Worm (Caenorhabditis elegans) whole organism, midembryonic: Measurements from ENCODE around the gene sdz-1.

ENCODE experiments used
- T22C8.4 ChIP-seq: fragments of 200-800 bp; sonication (Bioruptor generic); IDR thresholded peaks from 2 replicates; pipeline ENCODE4 v1.3.6; 2022; ENCODE audit warnings: missing genetic modification characterization, missing compliant biosample characterization
- cog-1 ChIP-seq: sonication (generic microtip); optimal IDR thresholded peaks from 2 replicates; lab custom pipeline; 2016; ENCODE audit warnings: missing genetic modification characterization, missing compliant biosample characterization
- flt-1 ChIP-seq: fragments of 200-800 bp; sonication (Bioruptor generic); IDR thresholded peaks from 2 replicates; pipeline ENCODE4 v1.3.6; 2022; ENCODE audit warnings: missing genetic modification characterization, missing compliant biosample characterization
- klf-2 ChIP-seq: fragments of 200-800 bp; sonication (Bioruptor generic); conservative IDR thresholded peaks from 2 replicates; pipeline ENCODE4 v1.3.6; 2022; ENCODE audit warnings: missing genetic modification reagents, missing genetic modification characterization, missing compliant biosample characterization
- med-1 ChIP-seq: sonication (generic microtip); optimal IDR thresholded peaks from 2 replicates; lab custom pipeline; 2017; ENCODE audit warnings: missing genetic modification characterization, mild to moderate bottlenecking, missing compliant biosample characterization, antibody characterized with exemption, missing genetic modification reagents; ENCODE audit not compliant: insufficient read depth
- ref-1 ChIP-seq: fragments of 200-800 bp; sonication (Bioruptor generic); conservative IDR thresholded peaks from 2 replicates; pipeline ENCODE4 v1.3.6; 2022; ENCODE audit warnings: missing genetic modification reagents, missing genetic modification characterization, missing compliant biosample characterization
- tab-1 ChIP-seq: fragments of 200-800 bp; sonication (Bioruptor generic); IDR thresholded peaks from 2 replicates; pipeline ENCODE4 v1.3.6; 2022; ENCODE audit warnings: missing genetic modification characterization, missing compliant biosample characterization
- ztf-23 ChIP-seq: fragments of 200-800 bp; sonication (Bioruptor generic); IDR thresholded peaks from 2 replicates; pipeline ENCODE4 v1.3.6; 2022; ENCODE audit warnings: missing genetic modification reagents, missing genetic modification characterization, missing compliant biosample characterization
- ztf-29 ChIP-seq: fragments of 200-800 bp; sonication (Bioruptor generic); IDR thresholded peaks from 2 replicates; pipeline ENCODE4 v1.3.6; 2022; ENCODE audit warnings: missing genetic modification reagents, missing genetic modification characterization, missing compliant biosample characterization

The sdz-1 gene

ce11 chrIII:8657676-8658366, 42.3 kb downstream of the sdz-1 start:
- TF ChIP-seq cog-1, result no peak
- no peak for TF ChIP-seq klf-2 (GFP tag; lab: Robert Waterston, UW)
- TF ChIP-seq med-1 (GFP tag; lab: Kevin White, UChicago), result no peak
- no peak for TF ChIP-seq ztf-29
- no peak for TF ChIP-seq tab-1
- no peak for TF ChIP-seq flt-1 (GFP tag; lab: Robert Waterston, UW)
- TF ChIP-seq T22C8.4, result no peak
- TF ChIP-seq ref-1 (GFP tag; lab: Robert Waterston, UW), result no peak
- TF ChIP-seq ztf-23 (GFP tag; lab: Robert Waterston, UW), result no peak

ce11 chrIII:8656957-8657356, 43.2 kb downstream of the sdz-1 start:
- TF ChIP-seq ztf-23 (GFP tag; lab: Robert Waterston, UW) (no peak), cog-1 (no peak), flt-1 (GFP tag; lab: Robert Waterston, UW) (no peak), med-1 (GFP tag; lab: Kevin White, UChicago) (no peak), tab-1 (no peak), klf-2 (GFP tag; lab: Robert Waterston, UW) (no peak), ztf-29 (no peak), ref-1 (GFP tag; lab: Robert Waterston, UW) (no peak), T22C8.4 (no peak)

DNA sequence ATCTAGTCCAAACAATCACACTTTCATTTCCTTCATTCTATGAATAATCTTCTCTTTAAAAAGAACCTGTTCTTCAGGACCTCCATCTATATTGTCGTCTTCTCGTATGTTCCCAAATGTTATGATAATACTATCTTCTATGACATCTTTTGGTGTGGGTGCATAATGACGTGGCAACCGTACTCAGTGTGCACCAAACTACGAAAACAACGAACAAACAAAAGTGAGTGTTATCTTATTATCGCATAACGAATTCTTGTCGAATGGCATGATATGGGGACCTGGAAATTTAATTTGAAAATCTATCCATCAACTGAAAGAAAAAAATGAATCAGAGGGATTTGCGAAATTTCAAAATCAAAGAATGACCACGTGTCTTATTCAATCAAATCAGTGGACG, 44.1 kb downstream of the sdz-1 start:
- no peak for TF ChIP-seq flt-1 (GFP tag; lab: Robert Waterston, UW)
- TF ChIP-seq ztf-29, result no peak
- TF ChIP-seq tab-1, result no peak
- TF ChIP-seq ztf-23 (GFP tag; lab: Robert Waterston, UW), result no peak
- TF ChIP-seq ref-1 (GFP tag; lab: Robert Waterston, UW), result no peak
- no peak for TF ChIP-seq med-1 (GFP tag; lab: Kevin White, UChicago)
- no peak for TF ChIP-seq T22C8.4
- TF ChIP-seq cog-1, result no peak
- TF ChIP-seq klf-2 (GFP tag; lab: Robert Waterston, UW), result no peak

ce11 chrIII:8655412-8655811, 44.7 kb downstream of the sdz-1 start:
- TF ChIP-seq flt-1 (GFP tag; lab: Robert Waterston, UW) (no peak), tab-1 (no peak), cog-1 (no peak), T22C8.4 (no peak)

DNA sequence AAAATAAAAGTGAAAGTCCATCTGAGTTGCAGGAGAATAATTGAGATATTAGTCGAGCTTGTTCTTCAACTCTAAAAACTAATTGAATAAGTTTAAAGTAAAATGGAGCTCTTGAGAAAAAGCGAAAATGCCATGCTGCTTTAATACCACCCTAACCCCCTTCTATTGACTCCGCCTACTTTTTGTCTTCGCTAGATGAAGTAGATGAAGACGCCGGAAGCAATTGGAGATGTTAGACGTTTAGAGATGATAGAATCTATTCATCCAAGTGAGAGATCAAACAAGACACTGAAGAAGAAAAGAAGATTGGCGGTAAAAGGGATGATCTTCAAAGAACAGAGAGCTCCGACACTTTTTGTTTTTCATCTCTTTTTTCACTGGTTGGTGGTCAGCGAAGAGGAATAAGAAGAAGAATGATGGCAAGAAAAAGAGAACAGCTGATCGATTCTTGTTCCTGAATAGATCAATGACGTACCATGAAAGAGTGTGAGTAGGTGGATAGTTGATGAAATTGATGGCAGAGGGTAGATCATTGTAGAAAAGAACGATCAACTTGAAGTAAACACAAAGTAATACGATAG, 45.6 kb downstream of the sdz-1 start:
- TF ChIP-seq ztf-29 (no peak), med-1 (GFP tag; lab: Kevin White, UChicago) (no peak), flt-1 (GFP tag; lab: Robert Waterston, UW) (no peak), T22C8.4 (no peak), tab-1 (no peak), klf-2 (GFP tag; lab: Robert Waterston, UW) (no peak), cog-1 (no peak), ref-1 (GFP tag; lab: Robert Waterston, UW) (no peak), ztf-23 (GFP tag; lab: Robert Waterston, UW) (no peak)

ce11 chrIII:8653875-8654386, 46.2 kb downstream of the sdz-1 start, which contains the start of gene F22B7.9:
Gene F22B7.9 (minus strand): TSS chrIII:8653925.
- TF ChIP-seq flt-1 (GFP tag; lab: Robert Waterston, UW), result no peak
- no peak for TF ChIP-seq ztf-29
- TF ChIP-seq klf-2 (GFP tag; lab: Robert Waterston, UW), result no peak
- no peak for TF ChIP-seq ref-1 (GFP tag; lab: Robert Waterston, UW)
- TF ChIP-seq med-1 (GFP tag; lab: Kevin White, UChicago), result no peak
- TF ChIP-seq T22C8.4, result no peak
- no peak for TF ChIP-seq cog-1
- no peak for TF ChIP-seq ztf-23 (GFP tag; lab: Robert Waterston, UW)
- no peak for TF ChIP-seq tab-1

DNA sequence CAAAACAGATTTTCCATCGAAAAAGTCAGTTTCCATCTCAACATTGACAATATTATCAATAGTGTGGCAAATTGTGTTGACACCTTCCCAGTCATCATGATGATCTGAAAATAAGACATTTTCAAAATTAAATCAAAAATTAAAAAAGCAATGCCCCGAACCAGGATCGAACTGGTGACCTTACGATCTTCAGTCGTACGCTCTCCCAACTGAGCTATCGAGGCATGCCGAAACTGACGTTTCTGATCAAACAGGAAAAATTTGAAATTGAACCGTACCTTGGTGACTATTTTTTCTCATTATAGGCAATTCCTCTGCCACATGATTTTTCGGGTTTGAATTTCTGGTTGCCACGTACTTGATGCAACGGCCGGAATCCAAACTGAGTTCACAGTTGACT, 46.7 kb downstream of the sdz-1 start:
- no peak for TF ChIP-seq ref-1 (GFP tag; lab: Robert Waterston, UW)
- no peak for TF ChIP-seq ztf-23 (GFP tag; lab: Robert Waterston, UW)
- TF ChIP-seq med-1 (GFP tag; lab: Kevin White, UChicago), result no peak
- no peak for TF ChIP-seq ztf-29
- TF ChIP-seq T22C8.4, result no peak
- no peak for TF ChIP-seq klf-2 (GFP tag; lab: Robert Waterston, UW)
- no peak for TF ChIP-seq flt-1 (GFP tag; lab: Robert Waterston, UW)
- TF ChIP-seq cog-1, result no peak
- no peak for TF ChIP-seq tab-1

ce11 chrIII:8652922-8653321, 47.2 kb downstream of the sdz-1 start:
- peak; percentile 85 for TF ChIP-seq flt-1 (GFP tag; lab: Robert Waterston, UW)
- TF ChIP-seq ztf-29, result peak; percentile 62; the same call in 1 of the 2 replicates
- TF ChIP-seq ztf-23 (GFP tag; lab: Robert Waterston, UW), result peak; percentile 75
- peak; percentile 79; the same call in 1 of the 2 replicates for TF ChIP-seq tab-1
- TF ChIP-seq T22C8.4, result peak; percentile 39; the same call in 1 of the 2 replicates
- TF ChIP-seq ref-1 (GFP tag; lab: Robert Waterston, UW), result peak; percentile 45; the same call in 1 of the 2 replicates
- TF ChIP-seq cog-1, result no peak
- TF ChIP-seq klf-2 (GFP tag; lab: Robert Waterston, UW), result peak; percentile 69; the same call in 1 of the 2 replicates
- TF ChIP-seq med-1 (GFP tag; lab: Kevin White, UChicago), result peak; percentile 24

DNA sequence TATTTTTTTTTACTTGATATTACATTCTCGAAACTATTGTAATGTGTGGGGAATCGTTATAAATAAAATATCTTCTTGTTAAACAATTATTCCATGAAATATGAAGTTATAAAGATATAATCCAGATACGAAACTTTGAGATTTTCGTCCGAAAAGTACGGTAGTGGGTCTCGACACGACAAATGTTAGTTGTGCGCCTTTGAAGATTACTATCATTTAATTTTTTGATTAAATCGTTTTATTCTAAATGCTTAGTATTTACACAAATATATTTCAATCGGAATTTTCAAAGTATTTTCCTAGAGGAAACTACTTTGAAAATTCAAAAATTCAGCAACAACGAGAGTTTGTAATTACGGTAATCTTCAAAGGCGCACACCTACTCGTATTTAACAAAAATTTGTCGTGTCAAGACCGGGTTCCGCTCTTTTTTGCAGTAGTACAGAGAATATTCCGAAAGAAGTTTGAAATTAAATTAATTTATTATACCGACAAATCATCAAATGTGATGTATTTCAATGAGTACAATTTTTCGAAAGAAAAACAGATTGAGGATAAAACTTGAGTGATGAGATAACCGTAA, 47.9 kb downstream of the sdz-1 start:
- no peak for TF ChIP-seq flt-1 (GFP tag; lab: Robert Waterston, UW)
- TF ChIP-seq med-1 (GFP tag; lab: Kevin White, UChicago), result no peak
- TF ChIP-seq T22C8.4, result no peak
- TF ChIP-seq tab-1, result no peak
